Fruit fly (Drosophila melanogaster): ENCODE data around the gene CG7377.

Gene CG7377

DNA sequence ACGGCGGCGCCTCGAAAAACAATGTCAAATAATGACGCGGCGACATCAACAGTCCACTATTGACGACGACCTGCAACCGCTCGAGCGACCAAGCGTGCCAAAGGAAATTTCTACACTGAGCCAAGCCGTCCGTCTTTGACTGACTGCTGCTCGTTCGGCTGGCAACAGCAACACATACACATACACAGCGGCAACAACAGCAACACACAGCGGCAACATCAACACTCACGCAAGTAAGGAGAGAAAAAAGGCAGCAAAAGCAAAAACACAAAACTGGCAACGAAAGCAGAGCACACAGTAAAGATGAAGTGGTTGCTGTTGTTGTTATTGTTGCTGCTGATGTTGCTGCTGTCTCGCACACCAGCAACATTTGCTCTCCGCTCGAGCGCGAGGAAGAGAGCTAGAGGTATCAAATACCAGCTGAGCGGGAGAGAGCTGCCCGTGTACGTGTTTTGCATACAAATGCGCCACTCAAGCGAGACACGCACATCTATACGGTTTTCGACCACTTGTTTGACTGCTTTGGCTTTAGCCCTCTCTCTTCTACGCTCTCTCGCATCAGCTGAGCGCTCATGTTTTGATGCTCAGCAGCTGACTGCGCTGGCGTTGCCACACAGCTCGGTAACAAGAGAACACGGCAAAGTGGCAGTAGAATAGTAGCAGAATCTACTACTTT, 36.4 kb upstream of the CG7377 start (continued):
- TF ChIP-seq Met (GFP tag; optimal IDR thresholded peaks at IDR 0.05) (peak; percentile 28), Ets96B (tag; optimal IDR thresholded peaks at IDR 0.05) (peak; percentile 55), CG9139 (GFP tag; optimal IDR thresholded peaks at IDR 0.05) (peak; percentile 75), CG10669 (GFP tag; optimal IDR thresholded peaks at IDR 0.05) (peak; percentile 43), CG16779 (tag; optimal IDR thresholded peaks at IDR 0.05) (peak; percentile 85), Blimp-1 (GFP tag; optimal IDR thresholded peaks at IDR 0.05) (peak; percentile 37), CG32006 (GFP tag; optimal IDR thresholded peaks at IDR 0.05) (peak; percentile 54), fd85E (GFP tag; optimal IDR thresholded peaks at IDR 0.05) (peak; percentile 65), Sox14 (GFP tag; optimal IDR thresholded peaks at IDR 0.05) (peak; percentile 37), cyc (GFP tag; optimal IDR thresholded peaks at IDR 0.05) (no peak), eg (GFP tag; IDR thresholded peaks at IDR 0.05) (peak; percentile 66; the same call in 2 of the 3 replicates), achi (GFP tag; optimal IDR thresholded peaks at IDR 0.05) (peak; percentile 26), Gug (GFP tag; IDR thresholded peaks at IDR 0.05) (0 out of 2 replicates have a peak, but pooled peaks have one; percentile 26), CG10631 (GFP tag; optimal IDR thresholded peaks at IDR 0.05) (no peak), CG31627 (GFP tag; optimal IDR thresholded peaks at IDR 0.05) (no peak), topi (GFP tag; optimal IDR thresholded peaks at IDR 0.05) (peak; percentile 23), Eip78C (GFP tag) (peak; percentile 90), Hr39 (GFP tag; optimal IDR thresholded peaks at IDR 0.05) (no peak), CG11762 (GFP tag; optimal IDR thresholded peaks at IDR 0.05; ENCODE audit: insufficient read depth) (peak; percentile 25), CG7368 (GFP tag; optimal IDR thresholded peaks at IDR 0.05) (peak; percentile 43), CG6276 (GFP tag; optimal IDR thresholded peaks at IDR 0.05) (peak; percentile 77), ss (GFP tag; optimal IDR thresholded peaks at IDR 0.05) (peak; percentile 87 to 96), dsx (GFP tag; optimal IDR thresholded peaks at IDR 0.05; ENCODE audit: poor library complexity, severe bottlenecking) (peak; percentile 83), CG8632 (GFP tag; optimal IDR thresholded peaks at IDR 0.05) (peak; percentile 20), svp (GFP tag) (peak; percentile 81), Lpt (GFP tag; optimal IDR thresholded peaks at IDR 0.05) (peak; percentile 82)

DNA sequence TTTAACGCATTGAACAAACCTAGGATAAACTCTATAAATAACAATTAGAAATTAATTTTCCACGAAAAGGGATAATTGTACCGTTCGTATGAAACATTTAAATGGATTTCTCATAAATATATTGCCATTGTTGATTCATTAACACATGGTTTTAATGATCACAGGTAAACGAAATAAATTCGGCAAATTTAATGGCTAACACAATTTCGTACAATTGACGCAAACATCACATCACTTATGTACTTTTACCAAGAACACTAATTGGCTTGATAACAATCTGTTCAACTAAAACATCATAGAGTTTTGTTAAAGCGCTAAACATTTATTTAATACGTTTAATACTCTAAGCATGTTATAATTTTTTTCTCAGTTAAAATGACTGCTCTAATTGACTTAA, 35.8 kb upstream of the CG7377 start:
- no peak for TF ChIP-seq topi (GFP tag; optimal IDR thresholded peaks at IDR 0.05)

DNA sequence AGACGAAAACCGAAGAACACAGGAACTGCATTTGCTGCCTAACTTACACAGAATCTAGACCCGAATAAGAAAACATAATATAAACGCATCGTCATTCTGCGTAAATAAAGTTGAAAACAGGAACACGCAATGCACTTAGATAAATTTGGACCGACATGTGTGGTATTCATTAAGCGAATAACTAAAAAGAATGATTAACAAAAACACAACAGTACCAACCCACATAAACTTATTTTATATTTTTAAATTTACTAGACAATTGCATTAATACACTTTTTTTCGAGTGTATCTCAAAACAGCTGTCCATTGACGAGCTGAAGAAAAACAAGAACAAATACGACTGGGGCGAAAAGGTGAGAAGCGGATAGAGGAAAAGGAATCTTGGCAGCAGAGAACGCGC, 35.2 kb upstream of the CG7377 start:
- TF ChIP-seq CG7368 (GFP tag; optimal IDR thresholded peaks at IDR 0.05) (peak; percentile 29), CG15336 (GFP tag; IDR thresholded peaks at IDR 0.05) (peak; percentile 77), Gug (GFP tag; IDR thresholded peaks at IDR 0.05) (no peak), lz (GFP tag; optimal IDR thresholded peaks at IDR 0.05) (peak; percentile 57), CG6163 (GFP tag; IDR thresholded peaks at IDR 0.05) (peak; percentile 76), OdsH (GFP tag; optimal IDR thresholded peaks at IDR 0.05) (peak; percentile 61), Smox (GFP tag; optimal IDR thresholded peaks at IDR 0.05) (peak; percentile 66), vri (GFP tag; optimal IDR thresholded peaks at IDR 0.05) (no peak), Sox14 (GFP tag; optimal IDR thresholded peaks at IDR 0.05) (peak; percentile 51), fd59A (GFP tag; optimal IDR thresholded peaks at IDR 0.05) (peak; percentile 39), Sox15 (GFP tag; optimal IDR thresholded peaks at IDR 0.05) (peak; percentile 29), CG10669 (GFP tag; optimal IDR thresholded peaks at IDR 0.05) (peak; percentile 78), CG3032 (tag; optimal IDR thresholded peaks at IDR 0.05) (peak; percentile 61), CG6854 (GFP tag; optimal IDR thresholded peaks at IDR 0.05) (no peak), acj6 (GFP tag; optimal IDR thresholded peaks at IDR 0.05) (peak; percentile 68), CG8119 (GFP tag; IDR thresholded peaks at IDR 0.05) (peak; percentile 64; the same call in 2 of the 3 replicates), topi (GFP tag; optimal IDR thresholded peaks at IDR 0.05) (peak; percentile 69), CG11762 (GFP tag; optimal IDR thresholded peaks at IDR 0.05; ENCODE audit: insufficient read depth) (peak; percentile 35), Eip75B (GFP tag; optimal IDR thresholded peaks at IDR 0.05) (peak; percentile 71), Hr4 (GFP tag; optimal IDR thresholded peaks at IDR 0.05) (peak; percentile 69), Ets96B (tag; optimal IDR thresholded peaks at IDR 0.05) (peak; percentile 70), Hr38 (GFP tag; optimal IDR thresholded peaks at IDR 0.05) (no peak), CG4318 (GFP tag; optimal IDR thresholded peaks at IDR 0.05) (peak; percentile 43), CG16779 (tag; optimal IDR thresholded peaks at IDR 0.05) (no peak), Blimp-1 (GFP tag; optimal IDR thresholded peaks at IDR 0.05) (no peak), CG32006 (GFP tag; optimal IDR thresholded peaks at IDR 0.05) (peak; percentile 76), pdm3 (GFP tag; optimal IDR thresholded peaks at IDR 0.05) (peak; percentile 62), CG9139 (GFP tag; optimal IDR thresholded peaks at IDR 0.05) (peak; percentile 35), fkh (GFP tag; optimal IDR thresholded peaks at IDR 0.05) (peak; percentile 54), CG11902 (GFP tag; optimal IDR thresholded peaks at IDR 0.05) (peak; percentile 1), CG11294 (GFP tag; IDR thresholded peaks at IDR 0.05) (peak; percentile 65), achi (GFP tag; optimal IDR thresholded peaks at IDR 0.05) (peak; percentile 61)
